Fruit fly (Drosophila melanogaster) whole organism, adult: ENCODE measurements around the gene AP-1sigma.

Experiments used
- CG12768 ChIP-seq: fragments of 200-800 bp; sonication (Bioruptor generic); optimal IDR thresholded peaks from 2 replicates; lab custom pipeline; 2017; ENCODE audit warnings: missing biosample characterization, missing genetic modification characterization, mild to moderate bottlenecking, moderate library complexity, missing genetic modification reagents
- CG1620 ChIP-seq: fragments of 200-800 bp; sonication (Bioruptor generic); optimal IDR thresholded peaks from 2 replicates; lab custom pipeline; 2016; ENCODE audit warnings: missing biosample characterization, missing genetic modification characterization
- CG7045 ChIP-seq: fragments of 200-800 bp; sonication (Bioruptor generic); optimal IDR thresholded peaks from 2 replicates; lab custom pipeline; 2017; ENCODE audit warnings: missing biosample characterization, mild to moderate bottlenecking, missing genetic modification characterization
- CG7101 ChIP-seq: fragments of 200-800 bp; sonication (Bioruptor generic); optimal IDR thresholded peaks from 2 replicates; lab custom pipeline; 2018; ENCODE audit warnings: missing biosample characterization, mild to moderate bottlenecking, missing genetic modification characterization, moderate library complexity
- Crg-1 ChIP-seq: fragments of 200-800 bp; sonication (Bioruptor generic); optimal IDR thresholded peaks from 2 replicates; lab custom pipeline; 2016; ENCODE audit warnings: missing biosample characterization, missing genetic modification characterization
- Hr96 ChIP-seq: fragments of 200-800 bp; sonication (Bioruptor generic); optimal IDR thresholded peaks from 2 replicates; lab custom pipeline; 2016; ENCODE audit warnings: missing biosample characterization, missing genetic modification characterization
- Mnt ChIP-seq: fragments of 200-800 bp; sonication (Bioruptor generic); optimal IDR thresholded peaks from 2 replicates; lab custom pipeline; 2016; ENCODE audit warnings: missing biosample characterization, mild to moderate bottlenecking, missing genetic modification characterization
- bab1 ChIP-seq: fragments of 200-800 bp; sonication (Bioruptor generic); optimal IDR thresholded peaks from 3 replicates; lab custom pipeline; 2019; ENCODE audit warnings: missing biosample characterization, mild to moderate bottlenecking, missing genetic modification characterization, moderate library complexity
- cic ChIP-seq: fragments of 200-800 bp; sonication (Bioruptor generic); optimal IDR thresholded peaks from 2 replicates; lab custom pipeline; 2017; ENCODE audit warnings: missing biosample characterization, mild to moderate bottlenecking, missing genetic modification characterization, moderate library complexity
- cnc ChIP-seq, 2 experiments: fragments of >200 bp; optimal IDR thresholded peaks; 2 replicates each; lab custom pipeline; 2017
- kay ChIP-seq: fragments of 200-800 bp; sonication (Bioruptor generic); peaks from one replicate; lab custom pipeline; 2016; ENCODE audit warnings: missing biosample characterization, missing genetic modification characterization, borderline replicate concordance
- pad ChIP-seq: fragments of 200-800 bp; sonication (Bioruptor generic); optimal IDR thresholded peaks from 3 replicates; lab custom pipeline; 2017; ENCODE audit warnings: missing biosample characterization, missing genetic modification characterization, mild to moderate bottlenecking, moderate library complexity, missing genetic modification reagents
- tj ChIP-seq: fragments of 200-800 bp; sonication (Bioruptor generic); optimal IDR thresholded peaks from 3 replicates; lab custom pipeline; 2017; ENCODE audit warnings: missing biosample characterization, mild to moderate bottlenecking, missing genetic modification characterization, moderate library complexity
- toe ChIP-seq: fragments of 200-800 bp; sonication (Bioruptor generic); optimal IDR thresholded peaks from 2 replicates; lab custom pipeline; 2016; ENCODE audit warnings: missing biosample characterization, missing genetic modification characterization

DNA sequence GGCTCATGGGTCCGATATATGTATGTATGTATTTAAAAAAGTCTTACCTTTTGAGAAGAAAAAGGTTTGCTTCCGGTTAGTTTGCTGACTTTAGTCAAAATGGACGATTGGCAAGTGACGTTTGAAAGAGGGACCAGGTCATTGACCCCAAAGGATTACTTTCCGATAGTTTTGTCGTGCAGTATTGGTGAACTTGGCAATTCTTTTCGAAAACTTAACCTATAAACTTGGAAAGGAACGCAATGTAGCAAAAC, 25.1 kb upstream of the AP-1sigma start, which contains the start of gene RpS19b:
- TF ChIP-seq Mnt (GFP tag; lab: Kevin White, UChicago) (no peak), bab1 (GFP tag; lab: Kevin White, UChicago) (no peak), Hr96 (GFP tag; lab: Kevin White, UChicago) (no peak), cic (GFP tag; lab: Kevin White, UChicago) (no peak), kay (GFP tag; lab: Kevin White, UChicago) (no peak), cnc (optimal IDR thresholded peaks at IDR 0.05; lab: Kevin White, UChicago) (no peak), CG7045 (GFP tag; lab: Kevin White, UChicago) (no peak), CG12768 (GFP tag; lab: Kevin White, UChicago) (no peak), tj (GFP tag; lab: Kevin White, UChicago) (no peak), pad (GFP tag; lab: Kevin White, UChicago) (no peak), Crg-1 (GFP tag; lab: Kevin White, UChicago) (no peak), CG7101 (tag; lab: Kevin White, UChicago) (no peak), CG1620 (no peak), toe (GFP tag; lab: Kevin White, UChicago) (no peak)
